Fruit fly (Drosophila melanogaster) whole organism, prepupa: ENCODE results near the gene CG32473.

Experiments used
- Blimp-1 ChIP-seq: fragments of 200-800 bp; sonication (Bioruptor generic); optimal IDR thresholded peaks from 3 replicates; lab custom pipeline; 2017; ENCODE audit warnings: missing biosample characterization, missing genetic modification characterization, mild to moderate bottlenecking, moderate library complexity, missing genetic modification reagents
- CG10669 ChIP-seq: fragments of 200-800 bp; sonication (Bioruptor generic); optimal IDR thresholded peaks from 3 replicates; lab custom pipeline; 2018; ENCODE audit warnings: missing biosample characterization, mild to moderate bottlenecking, missing genetic modification characterization, moderate library complexity
- CG11294 ChIP-seq: fragments of 200-800 bp; sonication (Bioruptor generic); IDR thresholded peaks from 2 replicates; pipeline ENCODE4 v1.3.6; 2022; ENCODE audit warnings: missing biosample characterization, missing genetic modification characterization
- CG11762 ChIP-seq: fragments of 200-800 bp; sonication (Bioruptor generic); optimal IDR thresholded peaks from 3 replicates; lab custom pipeline; 2016; ENCODE audit warnings: missing biosample characterization, missing genetic modification characterization; ENCODE audit not compliant: insufficient read depth
- CG11902 ChIP-seq: fragments of 200-800 bp; sonication (Bioruptor generic); optimal IDR thresholded peaks from 3 replicates; lab custom pipeline; 2016; ENCODE audit warnings: missing biosample characterization, missing genetic modification characterization
- CG15336 ChIP-seq: fragments of 200-800 bp; sonication (Bioruptor generic); IDR thresholded peaks from 2 replicates; pipeline ENCODE4 v1.3.6; 2022; ENCODE audit warnings: missing biosample characterization, missing genetic modification characterization
- CG1621 ChIP-seq: fragments of 200-800 bp; sonication (Bioruptor generic); optimal IDR thresholded peaks from 3 replicates; lab custom pipeline; 2018; ENCODE audit warnings: missing biosample characterization, mild to moderate bottlenecking, missing genetic modification characterization
- CG3032 ChIP-seq: fragments of 200-800 bp; optimal IDR thresholded peaks from 2 replicates; lab custom pipeline; 2019; ENCODE audit warnings: missing biosample characterization, mild to moderate bottlenecking, missing genetic modification characterization, moderate library complexity
- CG31627 ChIP-seq: fragments of 200-800 bp; sonication (Bioruptor generic); optimal IDR thresholded peaks from 3 replicates; lab custom pipeline; 2016; ENCODE audit warnings: missing biosample characterization, missing genetic modification characterization
- CG32006 ChIP-seq: fragments of 200-800 bp; sonication (Bioruptor generic); optimal IDR thresholded peaks from 3 replicates; lab custom pipeline; 2017; ENCODE audit warnings: missing biosample characterization, mild to moderate bottlenecking, missing genetic modification characterization
- CG3919 ChIP-seq: fragments of 200-800 bp; sonication (Bioruptor generic); optimal IDR thresholded peaks from 3 replicates; lab custom pipeline; 2016; ENCODE audit warnings: missing biosample characterization, missing genetic modification characterization
- CG4318 ChIP-seq: fragments of 200-800 bp; sonication (Bioruptor generic); optimal IDR thresholded peaks from 3 replicates; lab custom pipeline; 2017; ENCODE audit warnings: missing biosample characterization, mild to moderate bottlenecking, missing genetic modification characterization
- CG6163 ChIP-seq: fragments of 200-800 bp; sonication (Bioruptor generic); IDR thresholded peaks from 3 replicates; pipeline ENCODE4 v1.3.6; 2022; ENCODE audit warnings: missing biosample characterization, missing genetic modification characterization
- CG6792 ChIP-seq: fragments of 200-800 bp; sonication (Bioruptor generic); optimal IDR thresholded peaks from 3 replicates; lab custom pipeline; 2016; ENCODE audit warnings: missing biosample characterization, missing genetic modification characterization
- CG6854 ChIP-seq: fragments of 200-800 bp; sonication (Bioruptor generic); optimal IDR thresholded peaks from 2 replicates; lab custom pipeline; 2017; ENCODE audit warnings: missing biosample characterization, mild to moderate bottlenecking, missing genetic modification characterization
- CG8119 ChIP-seq: fragments of 200-800 bp; sonication (Bioruptor generic); IDR thresholded peaks from 3 replicates; pipeline ENCODE4 v1.3.6; 2022; ENCODE audit warnings: missing biosample characterization, missing genetic modification characterization
- CG8319 ChIP-seq: fragments of 200-800 bp; sonication (Bioruptor generic); optimal IDR thresholded peaks from 3 replicates; lab custom pipeline; 2016; ENCODE audit warnings: missing biosample characterization, missing genetic modification characterization
- CG8632 ChIP-seq: fragments of 200-800 bp; sonication (Bioruptor generic); optimal IDR thresholded peaks from 3 replicates; lab custom pipeline; 2016; ENCODE audit warnings: missing biosample characterization, missing genetic modification characterization
- CG9139 ChIP-seq: fragments of 200-800 bp; sonication (Bioruptor generic); optimal IDR thresholded peaks from 3 replicates; lab custom pipeline; 2017; ENCODE audit warnings: missing biosample characterization, mild to moderate bottlenecking, missing genetic modification characterization
- Eip78C ChIP-seq: fragments of 200-800 bp; sonication (Bioruptor generic); peaks from one replicate; lab custom pipeline; 2016; ENCODE audit warnings: missing biosample characterization, missing genetic modification characterization
- Eip93F ChIP-seq: fragments of 200-800 bp; sonication (Bioruptor generic); optimal IDR thresholded peaks from 2 replicates; lab custom pipeline; 2016; ENCODE audit warnings: missing biosample characterization, mild to moderate bottlenecking, missing genetic modification characterization
- Ets21C ChIP-seq: fragments of 200-800 bp; sonication (Bioruptor generic); optimal IDR thresholded peaks from 3 replicates; lab custom pipeline; 2016; ENCODE audit warnings: missing biosample characterization, missing genetic modification characterization
- Gug ChIP-seq: fragments of 200-800 bp; sonication (Bioruptor generic); IDR thresholded peaks from 2 replicates; pipeline ENCODE4 v1.3.6; 2022; ENCODE audit warnings: missing biosample characterization, missing genetic modification characterization
- Hr39 ChIP-seq: fragments of 200-800 bp; sonication (Bioruptor generic); optimal IDR thresholded peaks from 2 replicates; lab custom pipeline; 2016; ENCODE audit warnings: missing biosample characterization, missing genetic modification characterization
- Hr4 ChIP-seq: fragments of 200-800 bp; sonication (Bioruptor generic); optimal IDR thresholded peaks from 3 replicates; lab custom pipeline; 2016; ENCODE audit warnings: missing biosample characterization, missing genetic modification characterization
- Lpt ChIP-seq: fragments of 200-800 bp; sonication (Bioruptor generic); optimal IDR thresholded peaks from 3 replicates; lab custom pipeline; 2016; ENCODE audit warnings: missing biosample characterization, missing genetic modification characterization
- Met ChIP-seq: fragments of 200-800 bp; sonication (Bioruptor generic); optimal IDR thresholded peaks from 3 replicates; lab custom pipeline; 2016; ENCODE audit warnings: missing biosample characterization, missing genetic modification characterization
- OdsH ChIP-seq: fragments of 200-800 bp; sonication (Bioruptor generic); optimal IDR thresholded peaks from 3 replicates; lab custom pipeline; 2016; ENCODE audit warnings: missing biosample characterization, missing genetic modification characterization
- Sox102F ChIP-seq: fragments of 200-800 bp; sonication (Bioruptor generic); optimal IDR thresholded peaks from 2 replicates; lab custom pipeline; 2016; ENCODE audit warnings: missing biosample characterization, mild to moderate bottlenecking, missing genetic modification characterization
- Sox15 ChIP-seq: fragments of 200-800 bp; sonication (Bioruptor generic); optimal IDR thresholded peaks from 3 replicates; lab custom pipeline; 2016; ENCODE audit warnings: missing biosample characterization, missing genetic modification characterization
- dsx ChIP-seq: fragments of 200-800 bp; optimal IDR thresholded peaks from 3 replicates; lab custom pipeline; 2019; ENCODE audit warnings: missing biosample characterization, mild to moderate bottlenecking, missing genetic modification characterization, moderate library complexity; ENCODE audit not compliant: poor library complexity, severe bottlenecking
- esn ChIP-seq: fragments of 200-800 bp; sonication (Bioruptor generic); optimal IDR thresholded peaks from 2 replicates; lab custom pipeline; 2016; ENCODE audit warnings: missing biosample characterization, mild to moderate bottlenecking, missing genetic modification characterization, moderate library complexity
- fd59A ChIP-seq: fragments of 200-800 bp; sonication (Bioruptor generic); optimal IDR thresholded peaks from 2 replicates; lab custom pipeline; 2017; ENCODE audit warnings: missing biosample characterization, mild to moderate bottlenecking, missing genetic modification characterization, missing genetic modification reagents
- fd85E ChIP-seq: fragments of 200-800 bp; sonication (Bioruptor generic); optimal IDR thresholded peaks from 3 replicates; lab custom pipeline; 2016; ENCODE audit warnings: missing biosample characterization, missing genetic modification characterization
- fkh ChIP-seq: fragments of 200-800 bp; sonication (Bioruptor generic); optimal IDR thresholded peaks from 3 replicates; lab custom pipeline; 2017; ENCODE audit warnings: missing biosample characterization, mild to moderate bottlenecking, missing genetic modification characterization, moderate library complexity
- net ChIP-seq: fragments of 200-800 bp; sonication (Bioruptor generic); optimal IDR thresholded peaks from 3 replicates; lab custom pipeline; 2016; ENCODE audit warnings: missing biosample characterization, missing genetic modification characterization
- pdm3 ChIP-seq: fragments of 200-800 bp; sonication (Bioruptor generic); optimal IDR thresholded peaks from 3 replicates; lab custom pipeline; 2016; ENCODE audit warnings: missing biosample characterization, missing genetic modification characterization
- salr ChIP-seq, 2 experiments: fragments of 200-800 bp; sonication (Bioruptor generic); optimal IDR thresholded peaks; 3 replicates each; lab custom pipeline; 2016 to 2018; ENCODE audit warnings: missing biosample characterization in 2 of 2, missing genetic modification characterization in 2 of 2, mild to moderate bottlenecking in 1 of 2
- spab ChIP-seq: fragments of 200-800 bp; sonication (Bioruptor generic); optimal IDR thresholded peaks from 2 replicates; lab custom pipeline; 2017; ENCODE audit warnings: missing biosample characterization, mild to moderate bottlenecking, missing genetic modification characterization, missing genetic modification reagents
- ss ChIP-seq, 2 experiments: fragments of 200-800 bp; sonication (Bioruptor generic); optimal IDR thresholded peaks; 2 replicates in 1 of 2; 3 replicates in 1 of 2; lab custom pipeline; 2017 to 2018; ENCODE audit warnings: mild to moderate bottlenecking in 2 of 2, missing biosample characterization in 2 of 2, missing genetic modification characterization in 2 of 2, moderate library complexity in 1 of 2
- svp ChIP-seq: fragments of 200-800 bp; sonication (Bioruptor generic); peaks from one replicate; lab custom pipeline; 2016; ENCODE audit warnings: missing biosample characterization, missing genetic modification characterization
- topi ChIP-seq: fragments of 200-800 bp; sonication (Bioruptor generic); optimal IDR thresholded peaks from 3 replicates; lab custom pipeline; 2016; ENCODE audit warnings: missing biosample characterization, missing genetic modification characterization
- vri ChIP-seq: fragments of 200-800 bp; sonication (Bioruptor generic); optimal IDR thresholded peaks from 3 replicates; lab custom pipeline; 2016; ENCODE audit warnings: missing biosample characterization, mild to moderate bottlenecking, missing genetic modification characterization

Gene CG32473

dm6 chr3R:13302348-13302747 is at the start of gene CG32473:
TSS of gene CG32473 (plus strand) at chr3R:13302648.
- TF ChIP-seq Eip93F (GFP tag; lab: Kevin White, UChicago) (no peak), vri (GFP tag; lab: Kevin White, UChicago) (peak; percentile 37)

- TF ChIP-seq Hr4 (GFP tag; lab: Kevin White, UChicago) = no peak
- 0 out of 2 replicates have a peak, but pooled peaks have one; percentile 8 for TF ChIP-seq CG15336 (GFP tag; lab: Robert Waterston, UW)
- TF ChIP-seq, all 60 proteins: peak for 1
Observed at dm6 chr3R:13257110-13257509, 45.3 kb upstream of the CG32473 start.

DNA sequence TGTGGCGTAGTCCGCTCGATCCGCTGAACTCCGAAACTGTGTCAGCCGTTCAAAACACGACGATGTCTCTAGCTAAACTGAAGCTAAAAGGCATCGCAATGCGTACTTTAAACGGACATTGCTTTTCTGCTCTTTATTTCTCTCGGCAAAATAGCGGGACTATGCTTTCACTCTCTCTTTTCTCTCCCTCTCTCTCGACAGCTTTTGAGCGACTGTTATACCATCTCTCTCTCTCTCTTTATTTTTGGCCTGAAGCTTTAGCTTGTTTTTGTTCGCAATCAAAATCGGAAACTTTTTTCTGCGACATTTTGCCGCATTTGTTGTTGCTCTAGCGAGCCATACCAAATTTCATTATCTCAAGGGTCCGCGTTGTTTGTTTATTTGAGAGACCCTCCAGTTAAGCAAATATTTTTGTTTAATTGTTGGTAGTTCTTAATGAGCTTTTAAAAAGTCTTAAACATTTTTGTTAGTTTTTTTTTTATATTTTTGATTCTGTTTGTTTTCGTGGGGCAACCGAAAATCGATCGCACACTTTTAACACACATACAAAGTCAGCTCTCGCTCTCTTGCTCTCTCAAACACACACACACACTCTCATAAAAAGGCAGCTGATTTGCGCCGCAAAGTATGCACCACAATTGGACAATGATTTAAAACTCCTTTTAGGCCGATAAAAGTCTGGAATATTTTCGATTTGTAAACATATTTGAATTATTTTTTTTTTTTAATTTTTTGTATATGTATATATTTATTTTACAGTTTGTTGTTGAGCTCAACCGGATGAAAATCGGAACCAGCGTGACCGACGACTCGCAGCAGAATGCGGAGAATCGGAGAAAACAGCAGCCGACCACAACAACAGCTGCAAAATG is 43.5 kb upstream of the CG32473 start, which contains the start of gene Ace:
Ace (minus strand) TSS at position 822 of the 872 bp plus-strand sequence.
- TF ChIP-seq CG11294 (no peak), CG6163 (GFP tag; lab: Robert Waterston, UW) (no peak), fkh (GFP tag; lab: Kevin White, UChicago) (peak; percentile 55), Eip78C (peak; percentile 72)

DNA sequence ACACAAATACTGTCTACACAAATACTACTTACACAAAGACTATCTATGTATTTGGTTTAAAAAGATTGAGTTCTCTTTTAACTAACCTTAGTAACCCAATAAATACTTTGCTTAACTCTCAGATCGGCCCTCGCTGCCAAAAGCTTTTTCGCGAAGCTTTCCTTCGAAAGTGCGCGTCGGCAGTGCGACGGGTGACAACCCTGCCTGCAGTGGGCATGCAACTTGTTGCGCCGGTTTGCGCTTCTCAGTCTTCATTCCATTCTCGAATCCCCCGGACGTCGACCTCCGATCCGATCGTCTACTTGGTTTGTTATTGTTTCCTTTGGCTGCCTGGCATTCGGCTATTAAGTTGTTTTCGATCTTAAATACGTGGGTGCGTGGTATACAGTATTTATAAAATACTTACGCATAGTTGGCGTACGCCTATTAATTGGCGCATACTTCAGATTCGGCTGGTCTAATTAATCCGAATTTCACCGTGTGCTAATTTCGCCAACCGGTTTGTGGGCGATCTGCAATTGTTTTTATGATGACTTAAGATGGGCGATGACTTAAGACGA is 42.3 kb upstream of the CG32473 start, which contains the start of gene CG11686:
CG11686 (plus strand) TSS at position 243 of the 560 bp plus-strand sequence.
- no peak for TF ChIP-seq CG4318
- peak; percentile 1 for TF ChIP-seq CG1621 (tag; lab: Kevin White, UChicago)
- no peak for TF ChIP-seq topi
- TF ChIP-seq fd85E = no peak
- TF ChIP-seq CG3032 (tag; lab: Kevin White, UChicago) = no peak
- no peak for TF ChIP-seq OdsH (GFP tag; lab: Kevin White, UChicago)
- TF ChIP-seq esn (GFP tag; lab: Kevin White, UChicago) = peak; percentile 16
- no peak for TF ChIP-seq pdm3 (GFP tag; lab: Kevin White, UChicago)
- no peak for TF ChIP-seq CG6792 (GFP tag; lab: Kevin White, UChicago)
- TF ChIP-seq Met = peak; percentile 15
- no peak for TF ChIP-seq CG3919 (GFP tag; lab: Kevin White, UChicago)
- TF ChIP-seq Lpt (GFP tag; lab: Kevin White, UChicago) = no peak
- TF ChIP-seq fd59A = no peak
- no peak for TF ChIP-seq CG10669 (GFP tag; lab: Kevin White, UChicago)
- no peak for TF ChIP-seq Eip93F (GFP tag; lab: Kevin White, UChicago)
- no peak for TF ChIP-seq Blimp-1 (GFP tag; lab: Kevin White, UChicago)
- TF ChIP-seq fkh (GFP tag; lab: Kevin White, UChicago) = peak; percentile 70
- peak; percentile 6 for TF ChIP-seq CG8632 (GFP tag; lab: Kevin White, UChicago)
- no peak for TF ChIP-seq Sox15 (GFP tag; lab: Kevin White, UChicago)
- no peak for TF ChIP-seq CG31627 (GFP tag; lab: Kevin White, UChicago)
- TF ChIP-seq Sox102F (GFP tag; lab: Kevin White, UChicago) = peak; percentile 51
- no peak for TF ChIP-seq salr (GFP tag; optimal IDR thresholded peaks at IDR 0.05; lab: Kevin White, UChicago)
- TF ChIP-seq spab = no peak
- no peak for TF ChIP-seq CG11902
- no peak for TF ChIP-seq Hr39 (GFP tag; lab: Kevin White, UChicago)
- TF ChIP-seq net (GFP tag; lab: Kevin White, UChicago) = no peak
- no peak for TF ChIP-seq ss (GFP tag; optimal IDR thresholded peaks at IDR 0.05; lab: Kevin White, UChicago)
- TF ChIP-seq CG6854 (GFP tag; lab: Kevin White, UChicago) = no peak
- TF ChIP-seq CG32006 (GFP tag; lab: Kevin White, UChicago) = no peak
- TF ChIP-seq Gug = no peak
- TF ChIP-seq CG9139 (GFP tag; lab: Kevin White, UChicago) = no peak
- no peak for TF ChIP-seq dsx (GFP tag; lab: Kevin White, UChicago)
- TF ChIP-seq svp = peak; percentile 92
- TF ChIP-seq CG11294 = no peak
- no peak for TF ChIP-seq CG8319 (GFP tag; lab: Kevin White, UChicago)
- TF ChIP-seq vri (GFP tag; lab: Kevin White, UChicago) = peak; percentile 26
- TF ChIP-seq CG11762 (GFP tag; lab: Kevin White, UChicago) = no peak
- TF ChIP-seq Ets21C (GFP tag; lab: Kevin White, UChicago) = no peak
- no peak for TF ChIP-seq CG8119 (GFP tag; lab: Robert Waterston, UW)
